Fruit fly (Drosophila melanogaster): ENCODE data around the gene Cyt-b5-r.

The Cyt-b5-r gene

DNA sequence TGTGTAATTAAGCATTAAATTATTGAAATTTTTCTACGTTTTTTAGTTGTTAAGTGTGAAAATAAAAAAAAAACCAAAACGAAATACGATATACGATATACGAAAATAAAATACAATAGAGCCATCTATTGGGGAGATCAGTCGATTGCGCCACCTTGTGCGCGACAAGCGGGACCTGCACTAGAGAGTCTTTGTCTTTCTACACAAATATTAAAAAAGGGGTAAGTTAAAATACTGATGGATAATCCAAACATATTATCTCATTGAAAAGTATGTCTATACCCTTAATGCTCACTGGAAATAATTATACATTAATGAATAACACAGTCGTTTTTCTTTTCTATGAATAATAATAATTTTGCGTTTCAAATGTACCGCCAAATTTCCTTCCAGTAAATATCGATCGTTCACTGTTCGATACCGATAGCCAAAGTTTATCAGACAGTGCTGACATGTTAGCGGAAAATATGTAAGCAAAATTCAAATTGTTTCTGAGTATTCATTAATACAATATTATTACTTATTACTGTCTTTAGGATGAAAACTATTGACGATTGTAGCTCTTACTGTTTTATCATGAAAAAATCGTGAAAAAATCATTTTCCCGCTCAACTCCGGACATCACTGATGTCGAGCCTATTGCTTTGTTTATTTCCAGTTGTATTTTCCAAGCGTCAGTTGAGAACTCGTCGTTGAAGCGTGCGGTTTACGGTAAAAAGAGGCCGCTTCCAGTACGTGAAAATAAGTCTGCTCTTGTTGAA lies 25.6 kb upstream of the Cyt-b5-r start, which contains the start of gene mdy:
Gene mdy (plus strand): TSS at position 672 of the 761 bp plus-strand sequence.
- TF ChIP-seq insv (optimal IDR thresholded peaks at IDR 0.05) (no peak), h (optimal IDR thresholded peaks at IDR 0.05) (no peak), Myc (optimal IDR thresholded peaks at IDR 0.05) (no peak), Sin3A (optimal IDR thresholded peaks at IDR 0.05) (no peak), psq (optimal IDR thresholded peaks at IDR 0.05) (no peak), ttk (optimal IDR thresholded peaks at IDR 0.05) (no peak)

- TF ChIP-seq Sin3A (optimal IDR thresholded peaks at IDR 0.05) (no peak), psq (optimal IDR thresholded peaks at IDR 0.05) (no peak), Myc (optimal IDR thresholded peaks at IDR 0.05) (no peak)
These were observed 18.2 kb upstream of the Cyt-b5-r start for dm6 chr2L:16808752-16809151.

DNA sequence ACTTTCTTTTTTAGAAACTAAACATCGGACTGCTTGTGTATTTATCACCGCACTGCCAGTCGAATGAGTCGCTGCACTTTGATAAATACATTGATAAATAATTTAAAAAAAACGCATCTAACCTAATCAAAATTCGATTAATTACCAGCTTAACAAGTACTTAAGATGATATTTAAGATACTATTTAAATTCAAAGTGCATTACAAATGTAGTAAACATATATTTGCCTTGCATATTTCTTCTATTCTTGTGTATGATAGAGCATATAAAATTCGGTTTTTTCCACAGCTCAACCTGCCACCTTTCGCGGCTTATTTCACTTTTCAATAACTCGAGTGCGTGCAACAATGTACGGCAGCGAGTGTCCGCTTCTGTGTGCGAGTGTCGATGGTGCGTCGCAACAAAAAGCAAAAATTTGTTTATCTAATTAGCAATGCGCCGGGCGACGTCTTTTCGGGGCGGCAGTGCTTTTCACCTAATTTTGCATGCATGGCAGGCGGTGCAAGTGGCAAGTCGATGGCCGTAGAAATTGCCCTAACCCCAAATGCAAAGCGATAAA lies 13.9 kb upstream of the Cyt-b5-r start, which contains the start of gene CG13272:
Gene CG13272 (plus strand): TSS at position 509 of the 559 bp plus-strand sequence.
- no peak for TF ChIP-seq insv (optimal IDR thresholded peaks at IDR 0.05)
- TF ChIP-seq ttk (optimal IDR thresholded peaks at IDR 0.05), result no peak
- TF ChIP-seq Sin3A (optimal IDR thresholded peaks at IDR 0.05), result no peak
- TF ChIP-seq psq (optimal IDR thresholded peaks at IDR 0.05), result no peak
- no peak for TF ChIP-seq Myc (optimal IDR thresholded peaks at IDR 0.05)
- no peak for TF ChIP-seq h (optimal IDR thresholded peaks at IDR 0.05)

DNA sequence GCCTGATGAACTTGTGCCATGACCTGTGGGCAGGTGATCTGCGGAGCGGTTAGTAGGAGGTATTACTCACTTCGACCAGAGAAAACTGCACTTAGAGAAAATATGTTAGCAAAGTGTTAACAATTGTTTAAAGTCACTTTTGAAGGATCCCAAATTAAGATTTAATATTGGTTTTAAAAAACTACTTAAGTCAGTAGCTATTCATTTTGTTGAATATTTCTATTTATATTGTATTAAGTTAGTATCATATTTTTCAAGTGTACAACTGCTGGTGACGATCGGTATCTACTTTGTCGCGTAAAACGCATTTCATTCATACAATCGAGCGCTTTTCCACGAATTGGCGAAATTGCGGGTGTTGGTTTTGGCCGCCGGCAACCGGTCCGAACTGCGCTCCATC lies 13.1 kb upstream of the Cyt-b5-r start:
- TF ChIP-seq Sin3A (optimal IDR thresholded peaks at IDR 0.05), result no peak
- TF ChIP-seq psq (optimal IDR thresholded peaks at IDR 0.05), result no peak
- TF ChIP-seq Myc (optimal IDR thresholded peaks at IDR 0.05), result no peak
- TF ChIP-seq h (optimal IDR thresholded peaks at IDR 0.05), result no peak
- TF ChIP-seq ttk (optimal IDR thresholded peaks at IDR 0.05), result no peak
- no peak for TF ChIP-seq insv (optimal IDR thresholded peaks at IDR 0.05)

DNA sequence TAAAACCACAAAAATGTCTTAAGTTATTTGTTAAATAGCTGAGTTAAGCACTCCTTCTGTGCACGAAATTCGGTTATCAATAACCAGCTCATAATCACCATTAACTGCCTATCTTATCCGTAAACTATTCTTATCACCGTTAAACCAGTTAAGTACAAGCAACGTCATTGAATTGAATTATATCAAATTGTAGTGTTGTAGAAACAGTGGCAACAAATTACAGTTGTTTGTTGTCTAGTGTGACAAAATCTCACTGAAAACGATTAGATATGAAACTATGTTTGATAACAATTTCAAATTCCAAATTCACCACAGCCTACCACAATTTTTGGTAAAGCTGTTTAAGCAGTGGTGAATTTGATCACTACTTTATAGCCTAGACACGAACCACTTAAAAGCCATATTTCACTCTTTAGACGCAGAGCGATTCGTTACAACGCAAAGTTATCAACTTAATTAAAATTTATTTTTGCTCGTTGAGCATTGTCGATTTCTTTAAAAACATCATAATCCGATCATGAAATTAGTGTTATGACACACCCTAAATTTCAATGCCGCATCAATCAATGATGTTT lies 11.1 kb upstream of the Cyt-b5-r start:
- TF ChIP-seq insv (optimal IDR thresholded peaks at IDR 0.05) (no peak), h (optimal IDR thresholded peaks at IDR 0.05) (no peak), Myc (optimal IDR thresholded peaks at IDR 0.05) (no peak), Sin3A (optimal IDR thresholded peaks at IDR 0.05) (no peak), ttk (optimal IDR thresholded peaks at IDR 0.05) (no peak), psq (optimal IDR thresholded peaks at IDR 0.05) (no peak)

- TF ChIP-seq Sin3A (optimal IDR thresholded peaks at IDR 0.05) (no peak), h (optimal IDR thresholded peaks at IDR 0.05) (no peak), Myc (optimal IDR thresholded peaks at IDR 0.05) (no peak), ttk (optimal IDR thresholded peaks at IDR 0.05) (no peak), insv (optimal IDR thresholded peaks at IDR 0.05) (no peak)
These were observed 9.0 kb upstream of the Cyt-b5-r start for dm6 chr2L:16799496-16799895.

DNA sequence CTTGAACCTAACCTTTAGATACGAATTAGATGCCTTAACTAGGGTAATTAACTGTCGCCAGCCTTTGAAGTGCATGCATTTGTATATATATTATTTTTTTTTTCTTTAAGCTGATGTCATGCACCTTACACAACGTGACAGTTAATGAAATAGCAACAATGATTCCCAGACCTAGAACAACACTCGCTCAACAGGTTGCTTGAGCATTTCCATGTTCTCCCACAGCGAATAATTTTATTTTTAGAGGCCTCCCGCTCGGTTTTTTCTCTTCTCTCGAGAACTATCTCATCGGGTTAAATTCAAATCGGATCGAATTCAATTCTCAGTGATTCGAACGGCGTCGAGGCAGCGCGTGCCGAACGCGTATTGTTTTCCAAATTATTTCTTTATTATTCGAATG lies 8.2 kb upstream of the Cyt-b5-r start, which contains the start of gene Ugt37D1:
Gene Ugt37D1 (plus strand): TSS at position 321 of the 400 bp plus-strand sequence.
- TF ChIP-seq ttk (optimal IDR thresholded peaks at IDR 0.05) (no peak), psq (optimal IDR thresholded peaks at IDR 0.05) (no peak), Sin3A (optimal IDR thresholded peaks at IDR 0.05) (no peak), h (optimal IDR thresholded peaks at IDR 0.05) (no peak), Myc (optimal IDR thresholded peaks at IDR 0.05) (no peak), insv (optimal IDR thresholded peaks at IDR 0.05) (no peak)

- TF ChIP-seq psq (optimal IDR thresholded peaks at IDR 0.05) (no peak), ttk (optimal IDR thresholded peaks at IDR 0.05) (no peak), Myc (optimal IDR thresholded peaks at IDR 0.05) (no peak), insv (optimal IDR thresholded peaks at IDR 0.05) (no peak), Sin3A (optimal IDR thresholded peaks at IDR 0.05) (no peak), h (optimal IDR thresholded peaks at IDR 0.05) (no peak)
These were observed 5.7 kb upstream of the Cyt-b5-r start, which contains the start of gene Ugt37E1 for dm6 chr2L:16796104-16796645. Gene Ugt37E1 (plus strand): TSS chr2L:16796595.

DNA sequence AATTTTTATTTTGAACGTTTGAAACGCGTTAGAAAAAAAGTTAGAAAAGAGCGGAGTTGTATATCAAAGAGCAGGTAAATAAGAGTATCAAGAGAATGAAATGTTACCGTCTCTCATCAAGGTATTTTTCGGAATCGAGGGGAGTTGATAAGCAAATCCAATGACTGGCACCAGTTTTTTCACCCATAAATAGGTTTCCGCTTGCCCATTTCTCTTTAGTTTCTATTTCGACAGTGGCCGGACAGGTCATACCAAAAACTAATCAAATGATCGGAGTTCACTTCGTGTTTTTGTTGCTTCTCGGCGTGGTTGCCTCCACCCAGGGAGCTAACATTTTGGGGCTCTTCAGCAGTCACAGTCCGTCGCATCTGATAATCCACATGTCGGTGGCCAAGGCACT lies 3.4 kb upstream of the Cyt-b5-r start, which contains the start of gene Ugt37C2:
Gene Ugt37C2 (plus strand): TSS at position 242 of the 400 bp plus-strand sequence.
- TF ChIP-seq Myc (optimal IDR thresholded peaks at IDR 0.05), result no peak
- TF ChIP-seq h (optimal IDR thresholded peaks at IDR 0.05), result no peak
- TF ChIP-seq ttk (optimal IDR thresholded peaks at IDR 0.05), result no peak
- no peak for TF ChIP-seq psq (optimal IDR thresholded peaks at IDR 0.05)
- no peak for TF ChIP-seq insv (optimal IDR thresholded peaks at IDR 0.05)
- no peak for TF ChIP-seq Sin3A (optimal IDR thresholded peaks at IDR 0.05)

DNA sequence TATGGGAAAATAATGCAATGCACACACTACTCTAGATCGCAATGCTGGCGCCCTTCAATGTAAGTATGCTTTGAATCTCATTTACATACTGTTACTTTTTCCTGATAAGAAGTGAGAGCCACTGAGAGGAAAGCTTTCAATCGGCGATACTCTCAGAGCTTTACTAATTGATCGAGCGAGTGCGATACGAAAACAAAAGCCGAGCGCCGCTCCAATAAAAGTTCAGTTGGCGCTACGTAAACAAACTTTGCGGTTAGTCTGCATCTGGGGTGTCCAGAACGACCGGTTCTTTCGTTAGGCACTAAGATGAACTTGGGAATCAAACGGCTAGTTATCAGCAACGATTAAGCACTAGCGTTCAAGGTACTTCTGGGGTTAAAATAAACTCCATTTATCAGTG lies 824 bp upstream of the Cyt-b5-r start, which contains the start of gene CG17928:
Gene CG17928 (plus strand): TSS at position 224 of the 400 bp plus-strand sequence.
- TF ChIP-seq Myc (optimal IDR thresholded peaks at IDR 0.05), result no peak
- no peak for TF ChIP-seq psq (optimal IDR thresholded peaks at IDR 0.05)
- no peak for TF ChIP-seq insv (optimal IDR thresholded peaks at IDR 0.05)
- TF ChIP-seq h (optimal IDR thresholded peaks at IDR 0.05), result no peak
- TF ChIP-seq Sin3A (optimal IDR thresholded peaks at IDR 0.05), result no peak
- no peak for TF ChIP-seq ttk (optimal IDR thresholded peaks at IDR 0.05)

dm6 chr2L:16789880-16790279 lies 641 bp downstream of the Cyt-b5-r start:
- TF ChIP-seq insv (optimal IDR thresholded peaks at IDR 0.05) (no peak), Myc (optimal IDR thresholded peaks at IDR 0.05) (no peak), psq (optimal IDR thresholded peaks at IDR 0.05) (no peak), ttk (optimal IDR thresholded peaks at IDR 0.05) (no peak), Sin3A (optimal IDR thresholded peaks at IDR 0.05) (no peak), h (optimal IDR thresholded peaks at IDR 0.05) (no peak)

- TF ChIP-seq ttk (optimal IDR thresholded peaks at IDR 0.05) (no peak), psq (optimal IDR thresholded peaks at IDR 0.05) (no peak), Myc (optimal IDR thresholded peaks at IDR 0.05) (no peak), h (optimal IDR thresholded peaks at IDR 0.05) (no peak), Sin3A (optimal IDR thresholded peaks at IDR 0.05) (no peak), insv (optimal IDR thresholded peaks at IDR 0.05) (no peak)
These were observed 1.6 kb downstream of the Cyt-b5-r start for dm6 chr2L:16788885-16789284.

Data from Kc167 (cell line).